Worm (Caenorhabditis elegans) whole organism, early embryonic: ENCODE results near the gene F36H9.4.

Experiments used
- B0310.2 ChIP-seq: sonication (generic microtip); optimal IDR thresholded peaks from 2 replicates; lab custom pipeline; 2016; ENCODE audit warnings: mild to moderate bottlenecking, missing genetic modification characterization, missing compliant biosample characterization
- F13C5.2 ChIP-seq: sonication (generic microtip); optimal IDR thresholded peaks from 2 replicates; lab custom pipeline; 2017; ENCODE audit warnings: mild to moderate bottlenecking, missing genetic modification characterization, inconsistent platforms, missing compliant biosample characterization
- ama-1 ChIP-seq: fragments of 150-350 bp; optimal IDR thresholded peaks from 2 replicates; lab custom pipeline; 2014
- hmg-4 ChIP-seq: fragments of 200-800 bp; sonication (Bioruptor generic); optimal IDR thresholded peaks from 2 replicates; lab custom pipeline; 2018; ENCODE audit warnings: mild to moderate bottlenecking, missing genetic modification characterization, missing compliant biosample characterization
- pes-1 ChIP-seq: fragments of 200-800 bp; sonication (Bioruptor generic); IDR thresholded peaks from 2 replicates; pipeline ENCODE4 v1.3.6; 2022; ENCODE audit warnings: missing genetic modification reagents, missing genetic modification characterization, missing compliant biosample characterization
- tbx-37 ChIP-seq: fragments of 200-800 bp; sonication (Bioruptor generic); conservative IDR thresholded peaks from 2 replicates; pipeline ENCODE4 v1.3.6; 2022; ENCODE audit warnings: missing genetic modification reagents, missing genetic modification characterization, missing compliant biosample characterization

DNA sequence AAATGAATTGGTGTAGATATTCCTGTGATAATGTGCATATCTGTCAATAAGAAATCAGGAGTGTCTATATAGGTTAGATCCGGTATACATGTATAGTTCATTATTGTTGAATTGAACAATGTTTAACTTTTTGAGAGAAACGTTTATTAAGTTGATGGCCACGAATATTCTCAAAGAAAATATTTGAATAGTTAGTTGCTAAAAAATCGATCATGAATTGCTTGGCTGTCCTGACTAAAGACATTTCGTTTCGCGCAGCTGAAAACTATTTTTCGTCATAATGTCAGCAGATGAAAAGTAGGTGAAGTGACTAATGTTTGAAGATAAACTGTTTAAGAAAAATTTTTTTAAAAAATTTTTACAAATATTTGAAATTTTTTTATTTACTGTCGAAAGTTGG lies 27.6 kb downstream of the F36H9.4 start, which contains the start of gene srh-199:
- no peak for TF ChIP-seq F13C5.2 (tag; lab: Kevin White, UChicago)
- TF ChIP-seq ama-1 (lab: Kevin White, UChicago) = no peak
- no peak for TF ChIP-seq hmg-4 (GFP tag; lab: Kevin White, UChicago)
- TF ChIP-seq tbx-37 (GFP tag; lab: Robert Waterston, UW) = no peak
- no peak for TF ChIP-seq pes-1 (GFP tag; lab: Robert Waterston, UW)
- no peak for TF ChIP-seq B0310.2 (tag; lab: Kevin White, UChicago)
